Fruit fly (Drosophila melanogaster) whole organism, embryonic: ENCODE data around the gene Argp.

Experiments
- Blimp-1 ChIP-seq: fragments of 200-800 bp; sonication (Bioruptor generic); optimal IDR thresholded peaks from 3 replicates; lab custom pipeline; 2018; ENCODE audit warnings: missing biosample characterization, missing genetic modification characterization, mild to moderate bottlenecking, moderate library complexity, missing genetic modification reagents
- CG10274 ChIP-seq: fragments of 200-800 bp; sonication (Bioruptor generic); optimal IDR thresholded peaks from 3 replicates; lab custom pipeline; 2017; ENCODE audit warnings: missing biosample characterization, mild to moderate bottlenecking, missing genetic modification characterization
- CG11085 ChIP-seq: fragments of 200-800 bp; sonication (Bioruptor generic); IDR thresholded peaks from 2 replicates; pipeline ENCODE4 v1.3.6; 2022; ENCODE audit warnings: missing biosample characterization, missing genetic modification characterization
- CG12071 ChIP-seq: fragments of 200-800 bp; sonication (Bioruptor generic); optimal IDR thresholded peaks from 3 replicates; lab custom pipeline; 2018; ENCODE audit warnings: missing biosample characterization, mild to moderate bottlenecking, missing genetic modification characterization
- CG12104 ChIP-seq: fragments of 200-800 bp; sonication (Bioruptor generic); optimal IDR thresholded peaks from 3 replicates; lab custom pipeline; 2016; ENCODE audit warnings: missing biosample characterization, missing genetic modification characterization
- CG13775 ChIP-seq: fragments of 200-800 bp; sonication (Bioruptor generic); optimal IDR thresholded peaks from 3 replicates; lab custom pipeline; 2017; ENCODE audit warnings: missing biosample characterization, mild to moderate bottlenecking, missing genetic modification characterization
- CG14965 ChIP-seq: fragments of 200-800 bp; sonication (Bioruptor generic); optimal IDR thresholded peaks from 2 replicates; lab custom pipeline; 2016; ENCODE audit warnings: missing biosample characterization, missing genetic modification characterization, borderline replicate concordance
- CG15073 ChIP-seq: fragments of 200-800 bp; sonication (Bioruptor generic); optimal IDR thresholded peaks from 2 replicates; lab custom pipeline; 2016; ENCODE audit warnings: missing biosample characterization, missing genetic modification characterization
- CG18011 ChIP-seq: fragments of 200-800 bp; sonication (Bioruptor generic); optimal IDR thresholded peaks from 2 replicates; lab custom pipeline; 2017; ENCODE audit warnings: missing biosample characterization, missing genetic modification characterization, mild to moderate bottlenecking, moderate library complexity, missing genotype
- CG2129 ChIP-seq: fragments of 200-800 bp; sonication (Bioruptor generic); IDR thresholded peaks from 2 replicates; pipeline ENCODE4 v1.3.6; 2022; ENCODE audit warnings: missing biosample characterization, missing genetic modification characterization; ENCODE audit not compliant: partially characterized antibody
- CG30403 ChIP-seq: fragments of 200-800 bp; sonication (Bioruptor generic); optimal IDR thresholded peaks from 3 replicates; lab custom pipeline; 2016; ENCODE audit warnings: missing biosample characterization, missing genetic modification characterization
- CG32532 ChIP-seq: fragments of 200-800 bp; sonication (Bioruptor generic); IDR thresholded peaks from 2 replicates; pipeline ENCODE4 v1.3.6; 2022; ENCODE audit warnings: missing biosample characterization, missing genetic modification characterization
- CG3838 ChIP-seq: fragments of 200-800 bp; sonication (Bioruptor generic); optimal IDR thresholded peaks from 3 replicates; lab custom pipeline; 2016; ENCODE audit warnings: missing biosample characterization, missing genetic modification characterization
- CG4282 ChIP-seq: fragments of 200-800 bp; sonication (Bioruptor generic); optimal IDR thresholded peaks from 2 replicates; lab custom pipeline; 2016; ENCODE audit warnings: missing biosample characterization, missing genetic modification characterization
- CG4404 ChIP-seq: fragments of 200-800 bp; sonication (Bioruptor generic); IDR thresholded peaks from 2 replicates; pipeline ENCODE4 v1.3.6; 2022; ENCODE audit warnings: missing biosample characterization, missing genetic modification characterization
- CG4424 ChIP-seq: fragments of 200-800 bp; sonication (Bioruptor generic); optimal IDR thresholded peaks from 3 replicates; lab custom pipeline; 2016; ENCODE audit warnings: missing biosample characterization, missing genetic modification characterization
- CG9817 ChIP-seq: fragments of 200-800 bp; sonication (Bioruptor generic); optimal IDR thresholded peaks from 2 replicates; lab custom pipeline; 2018; ENCODE audit warnings: missing biosample characterization, mild to moderate bottlenecking, missing genetic modification characterization, moderate library complexity
- CHES-1-like ChIP-seq: fragments of 200-800 bp; sonication (Bioruptor generic); optimal IDR thresholded peaks from 2 replicates; lab custom pipeline; 2016; ENCODE audit warnings: missing biosample characterization, missing genetic modification characterization
- D ChIP-seq, 2 experiments: fragments of 200-800 bp in 1 of 2; fragments of >200 bp in 1 of 2; sonication (Bioruptor generic) in 1 of 2; optimal IDR thresholded peaks; 2 replicates in 1 of 2; 3 replicates in 1 of 2; lab custom pipeline; 2017; ENCODE audit warnings: mild to moderate bottlenecking in 1 of 2, missing biosample characterization in 1 of 2, missing genetic modification characterization in 1 of 2, missing genetic modification reagents in 1 of 2
- Dbx ChIP-seq: fragments of 200-800 bp; sonication (Bioruptor generic); IDR thresholded peaks from 3 replicates; pipeline ENCODE4 v1.3.6; 2022; ENCODE audit warnings: missing biosample characterization, missing genetic modification characterization
- Dfd ChIP-seq, 2 experiments: fragments of >200 bp; optimal IDR thresholded peaks; 2 replicates each; lab custom pipeline; 2017; ENCODE audit warnings: missing biosample characterization in 2 of 2, missing genetic modification characterization in 2 of 2
- Dll ChIP-seq: fragments of 200-800 bp; sonication (Bioruptor generic); IDR thresholded peaks from 4 replicates; pipeline ENCODE4 v1.3.6; 2022; ENCODE audit warnings: missing biosample characterization, missing genetic modification characterization; ENCODE audit not compliant: partially characterized antibody
- HmgZ ChIP-seq: fragments of 200-800 bp; sonication (Bioruptor generic); optimal IDR thresholded peaks from 2 replicates; lab custom pipeline; 2018; ENCODE audit warnings: missing biosample characterization, mild to moderate bottlenecking, missing genetic modification characterization
- Lpt ChIP-seq: fragments of >200 bp; optimal IDR thresholded peaks from 2 replicates; lab custom pipeline; 2018; ENCODE audit warnings: missing biosample characterization, missing genetic modification characterization
- Mad ChIP-seq: fragments of 200-800 bp; sonication (Bioruptor generic); optimal IDR thresholded peaks from 2 replicates; lab custom pipeline; 2016; ENCODE audit warnings: missing biosample characterization, missing genetic modification characterization
- Med ChIP-seq: fragments of 200-800 bp; sonication (Bioruptor generic); peaks from one replicate; lab custom pipeline; 2016; ENCODE audit warnings: missing biosample characterization, missing genetic modification characterization, mild to moderate bottlenecking, inconsistent platforms, moderate library complexity
- Nf-YB ChIP-seq: fragments of 200-800 bp; sonication (Bioruptor generic); optimal IDR thresholded peaks from 3 replicates; lab custom pipeline; 2019; ENCODE audit warnings: missing biosample characterization, mild to moderate bottlenecking, missing genetic modification characterization, moderate library complexity
- Nf-YC ChIP-seq: fragments of 200-800 bp; optimal IDR thresholded peaks from 3 replicates; lab custom pipeline; 2019; ENCODE audit warnings: missing biosample characterization, mild to moderate bottlenecking, missing genetic modification characterization, moderate library complexity
- Optix ChIP-seq: fragments of 200-800 bp; sonication (Bioruptor generic); IDR thresholded peaks from 3 replicates; pipeline ENCODE4 v1.3.6; 2022; ENCODE audit warnings: missing biosample characterization, missing genetic modification characterization
- Pdp1 ChIP-seq, 2 experiments: fragments of 200-800 bp; sonication (Bioruptor generic); optimal IDR thresholded peaks; 3 replicates each; lab custom pipeline; 2016; ENCODE audit warnings: missing biosample characterization in 2 of 2, missing genetic modification characterization in 2 of 2, mild to moderate bottlenecking in 1 of 2, moderate library complexity in 1 of 2
- Rfx ChIP-seq: fragments of 200-800 bp; sonication (Bioruptor generic); IDR thresholded peaks from 2 replicates; pipeline ENCODE4 v1.3.6; 2022; ENCODE audit warnings: missing biosample characterization, missing genetic modification characterization
- Scr ChIP-seq: fragments of 200-800 bp; sonication (Bioruptor generic); IDR thresholded peaks from 2 replicates; pipeline ENCODE4 v1.3.6; 2022; ENCODE audit warnings: missing biosample characterization, missing genetic modification characterization; ENCODE audit not compliant: partially characterized antibody
- ac ChIP-seq: fragments of 200-800 bp; sonication (Bioruptor generic); optimal IDR thresholded peaks from 3 replicates; lab custom pipeline; 2017; ENCODE audit warnings: missing biosample characterization, mild to moderate bottlenecking, missing genetic modification characterization
- bbx ChIP-seq: fragments of 200-800 bp; sonication (Bioruptor generic); IDR thresholded peaks from 2 replicates; pipeline ENCODE4 v1.3.6; 2022; ENCODE audit warnings: missing biosample characterization, missing genetic modification characterization; ENCODE audit not compliant: partially characterized antibody
- btn ChIP-seq: fragments of 200-800 bp; sonication (Bioruptor generic); optimal IDR thresholded peaks from 2 replicates; lab custom pipeline; 2016; ENCODE audit warnings: missing biosample characterization, missing genetic modification characterization
- cad ChIP-seq: fragments of >200 bp; optimal IDR thresholded peaks from 2 replicates; lab custom pipeline; 2017; ENCODE audit warnings: missing biosample characterization, missing genetic modification characterization
- da ChIP-seq: fragments of 200-800 bp; sonication (Bioruptor generic); optimal IDR thresholded peaks from 2 replicates; lab custom pipeline; 2016; ENCODE audit warnings: missing biosample characterization, missing genetic modification characterization
- gem ChIP-seq: fragments of 200-800 bp; sonication (Bioruptor generic); optimal IDR thresholded peaks from 2 replicates; lab custom pipeline; 2019; ENCODE audit warnings: missing biosample characterization, mild to moderate bottlenecking, missing genetic modification characterization, moderate library complexity
- lilli ChIP-seq: fragments of 200-800 bp; sonication (Bioruptor generic); optimal IDR thresholded peaks from 3 replicates; lab custom pipeline; 2016; ENCODE audit warnings: missing biosample characterization, missing genetic modification characterization
- maf-S ChIP-seq: fragments of 200-800 bp; sonication (Bioruptor generic); optimal IDR thresholded peaks from 2 replicates; lab custom pipeline; 2016; ENCODE audit warnings: missing biosample characterization, missing genetic modification characterization
- mirr ChIP-seq: fragments of 200-800 bp; sonication (Bioruptor generic); optimal IDR thresholded peaks from 3 replicates; lab custom pipeline; 2018; ENCODE audit warnings: missing biosample characterization, mild to moderate bottlenecking, missing genetic modification characterization
- otp ChIP-seq: fragments of 200-800 bp; sonication (Bioruptor generic); IDR thresholded peaks from 3 replicates; pipeline ENCODE4, ENCODE4 v1.3.6; 2022; ENCODE audit warnings: missing biosample characterization, missing genetic modification characterization
- pfk ChIP-seq: fragments of 200-800 bp; sonication (Bioruptor generic); optimal IDR thresholded peaks from 2 replicates; lab custom pipeline; 2018; ENCODE audit warnings: missing biosample characterization, mild to moderate bottlenecking, missing genetic modification characterization, moderate library complexity
- ro ChIP-seq: fragments of 200-800 bp; sonication (Bioruptor generic); IDR thresholded peaks from 2 replicates; pipeline ENCODE4 v1.3.6; 2022; ENCODE audit warnings: missing biosample characterization, missing genetic modification characterization
- sd ChIP-seq: fragments of 200-800 bp; sonication (Bioruptor generic); optimal IDR thresholded peaks from 3 replicates; lab custom pipeline; 2018; ENCODE audit warnings: missing biosample characterization, mild to moderate bottlenecking, missing genetic modification characterization, moderate library complexity
- slbo ChIP-seq: fragments of 200-800 bp; sonication (Bioruptor generic); IDR thresholded peaks from 2 replicates; pipeline ENCODE4 v1.3.6; 2022; ENCODE audit warnings: missing biosample characterization, missing genetic modification characterization
- zen ChIP-seq: fragments of 200-800 bp; sonication (Bioruptor generic); optimal IDR thresholded peaks from 3 replicates; lab custom pipeline; 2018; ENCODE audit warnings: missing biosample characterization, mild to moderate bottlenecking, missing genetic modification characterization, moderate library complexity
- zfh1 ChIP-seq: fragments of 200-800 bp; sonication (Bioruptor generic); IDR thresholded peaks from 3 replicates; pipeline ENCODE4 v1.3.6; 2022; ENCODE audit warnings: missing biosample characterization, missing genetic modification characterization

The Argp gene

dm6 chr3R:13676137-13677086 lies 33.3 kb downstream of the Argp start, which contains the start of the genes Lkb1 and CG9588 (continued):
- TF ChIP-seq CG30403 (peak; percentile 37), Pdp1 (GFP tag; optimal IDR thresholded peaks at IDR 0.05; lab: Kevin White, UChicago) (peak; percentile 38 to 41), Mad (GFP tag; lab: Kevin White, UChicago) (peak; percentile 2), otp (peak; percentile 77), CG10274 (no peak), da (GFP tag; lab: Kevin White, UChicago) (no peak), CG4404 (GFP tag; lab: Robert Waterston, UW) (peak; percentile 60), CG4424 (no peak), Med (GFP tag; lab: Kevin White, UChicago) (peak; percentile 93), lilli (GFP tag; lab: Kevin White, UChicago) (peak; percentile 71), maf-S (GFP tag; lab: Kevin White, UChicago) (peak; percentile 26), CG11085 (GFP tag; lab: Robert Waterston, UW) (peak; percentile 69), pfk (GFP tag; lab: Kevin White, UChicago) (no peak), CG18011 (no peak), ro (peak; percentile 71), cad (GFP tag; lab: Kevin White, UChicago) (no peak), bbx (no peak), CG3838 (GFP tag; lab: Kevin White, UChicago) (peak; percentile 1), HmgZ (tag; lab: Kevin White, UChicago) (no peak), Scr (GFP tag; lab: Robert Waterston, UW) (peak; percentile 19; the same call in 1 of the 2 replicates), slbo (GFP tag; lab: Robert Waterston, UW) (peak; percentile 90), zfh1 (GFP tag; lab: Robert Waterston, UW) (peak; percentile 88), CG9817 (tag; lab: Kevin White, UChicago) (peak; percentile 44), btn (no peak), Optix (GFP tag; lab: Robert Waterston, UW) (peak; percentile 77), gem (tag; lab: Kevin White, UChicago) (no peak), CG12104 (GFP tag; lab: Kevin White, UChicago) (no peak), Dll (GFP tag; lab: Robert Waterston, UW) (peak; percentile 37; the same call in 1 of the 4 replicates), Nf-YC (tag; lab: Kevin White, UChicago) (no peak), mirr (GFP tag; lab: Kevin White, UChicago) (no peak), CG14965 (GFP tag; lab: Kevin White, UChicago) (no peak), ac (GFP tag; lab: Kevin White, UChicago) (no peak), CG2129 (no peak), CHES-1-like (GFP tag; lab: Kevin White, UChicago) (peak; percentile 46), zen (tag; lab: Kevin White, UChicago) (peak; percentile 5), Lpt (GFP tag; lab: Kevin White, UChicago) (no peak), CG15073 (no peak), Dbx (GFP tag; lab: Robert Waterston, UW) (peak; percentile 74), CG12071 (GFP tag; lab: Kevin White, UChicago) (no peak), Nf-YB (GFP tag; lab: Kevin White, UChicago) (no peak), Blimp-1 (GFP tag; lab: Kevin White, UChicago) (no peak), CG32532 (GFP tag; lab: Robert Waterston, UW) (peak; percentile 81), Dfd (GFP tag; optimal IDR thresholded peaks at IDR 0.05; lab: Kevin White, UChicago) (no peak), D (optimal IDR thresholded peaks at IDR 0.05; lab: Kevin White, UChicago) (no peak), D (GFP tag; optimal IDR thresholded peaks at IDR 0.05; lab: Kevin White, UChicago) (peak; percentile 54), CG4282 (GFP tag; lab: Kevin White, UChicago) (no peak), Rfx (GFP tag; lab: Robert Waterston, UW) (peak; percentile 85), sd (tag; lab: Kevin White, UChicago) (no peak), CG13775 (peak; percentile 38)
